Fruit fly (Drosophila melanogaster) whole organism, embryonic: ENCODE results near the gene RpL8.

Source experiments
- Dll ChIP-seq: fragments of 200-800 bp; sonication (Bioruptor generic); IDR thresholded peaks from 4 replicates; pipeline ENCODE4 v1.3.6; 2022; ENCODE audit warnings: missing biosample characterization, missing genetic modification characterization; ENCODE audit not compliant: partially characterized antibody
- az2 ChIP-seq: fragments of 200-800 bp; sonication (Bioruptor generic); optimal IDR thresholded peaks from 3 replicates; lab custom pipeline; 2016; ENCODE audit warnings: missing biosample characterization, missing genetic modification characterization

dm6 chr3L:2567050-2567609, 20.1 kb upstream of the RpL8 start:
- TF ChIP-seq Dll (GFP tag; lab: Robert Waterston, UW) (no peak), az2 (no peak)
